Worm (Caenorhabditis elegans): ENCODE data around the gene srab-9.

DNA sequence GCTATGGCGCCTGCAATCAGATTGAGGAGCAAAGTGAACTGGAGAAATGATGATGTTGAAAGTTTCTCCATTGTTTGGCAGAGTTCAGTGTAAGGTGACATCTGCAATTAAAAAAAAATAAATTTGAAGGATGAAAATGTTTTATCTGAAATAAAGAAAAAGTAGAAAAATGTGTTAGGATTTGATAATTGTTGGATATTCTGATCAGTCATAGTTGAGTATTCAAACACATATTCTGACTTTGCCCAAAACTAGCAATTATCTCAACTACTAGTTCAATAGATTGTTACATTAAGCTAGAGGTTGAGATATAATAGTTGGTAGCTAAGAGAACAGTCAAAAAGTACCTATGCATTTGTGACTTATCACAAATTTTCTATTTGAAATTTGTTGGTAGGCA lies 3.4 kb upstream of the srab-9 start, which contains the start of gene srab-10:
- TF ChIP-seq lsy-2 (tag; optimal IDR thresholded peaks at IDR 0.05), result no peak
- no peak for TF ChIP-seq nhr-28 (tag; optimal IDR thresholded peaks at IDR 0.05)
- TF ChIP-seq nhr-237 (tag; optimal IDR thresholded peaks at IDR 0.05), result no peak
- no peak for TF ChIP-seq nhr-12 (tag; optimal IDR thresholded peaks at IDR 0.05)
- TF ChIP-seq cnd-1 (tag; optimal IDR thresholded peaks at IDR 0.05), result no peak
- no peak for TF ChIP-seq mls-2 (tag; optimal IDR thresholded peaks at IDR 0.05)
- no peak for TF ChIP-seq ces-1 (GFP tag; optimal IDR thresholded peaks at IDR 0.05)
- no peak for TF ChIP-seq snpc-4 (tag; optimal IDR thresholded peaks at IDR 0.05)
- no peak for TF ChIP-seq ztf-11 (tag; optimal IDR thresholded peaks at IDR 0.05)
- no peak for TF ChIP-seq sptf-1 (tag; optimal IDR thresholded peaks at IDR 0.05)

All from whole organism, mixed stage, embryonic.